Worm (Caenorhabditis elegans) whole organism, L4 larva: ENCODE data around the gene K06A4.2.
A peak's percentile ranks its signal among the peaks of the same experiment; 100 is the strongest.

Source experiments
- F37D6.2 ChIP-seq: sonication (generic microtip); optimal IDR thresholded peaks from 2 replicates; lab custom pipeline; 2016; ENCODE audit warnings: mild to moderate bottlenecking, missing genetic modification characterization, missing compliant biosample characterization
- Y75B8A.6 ChIP-seq: fragments of 200-800 bp; sonication (Bioruptor generic); IDR thresholded peaks from 2 replicates; pipeline ENCODE4 v1.3.6; 2022; ENCODE audit warnings: missing genetic modification reagents, missing genetic modification characterization, missing compliant biosample characterization
- ZK337.2 ChIP-seq: fragments of 200-800 bp; sonication (Bioruptor generic); IDR thresholded peaks from 2 replicates; pipeline ENCODE4 v1.3.6; 2022; ENCODE audit warnings: missing genetic modification reagents, missing genetic modification characterization, missing compliant biosample characterization
- aha-1 ChIP-seq: fragments of 150-350 bp; peaks from one replicate; lab custom pipeline; 2014; ENCODE audit warnings: missing biosample characterization, missing genetic modification characterization
- ceh-32 ChIP-seq: sonication (generic microtip); optimal IDR thresholded peaks from 2 replicates; lab custom pipeline; 2016; ENCODE audit warnings: mild to moderate bottlenecking, missing genetic modification characterization, missing compliant biosample characterization; ENCODE audit not compliant: poor library complexity
- ceh-44 ChIP-seq: fragments of 200-800 bp; sonication (Bioruptor generic); IDR thresholded peaks from 2 replicates; pipeline ENCODE4 v1.3.6; 2022; ENCODE audit warnings: missing genetic modification reagents, missing genetic modification characterization, missing compliant biosample characterization
- ceh-62 ChIP-seq: sonication (generic microtip); optimal IDR thresholded peaks from 2 replicates; lab custom pipeline; 2017; ENCODE audit warnings: missing biosample characterization, missing genetic modification characterization
- ctbp-1 ChIP-seq: fragments of 200-800 bp; sonication (Bioruptor generic); IDR thresholded peaks from 2 replicates; pipeline ENCODE4 v1.3.6; 2022; ENCODE audit warnings: missing genetic modification reagents, missing genetic modification characterization, missing compliant biosample characterization
- daf-16 ChIP-seq, 3 experiments: sonication (generic microtip); optimal IDR thresholded peaks; 2 replicates each; lab custom pipeline; 2016 to 2017; ENCODE audit warnings: missing genetic modification characterization in 3 of 3, missing genetic modification reagents in 3 of 3, mild to moderate bottlenecking in 2 of 3, missing compliant biosample characterization in 2 of 3, missing biosample characterization in 1 of 3, moderate library complexity in 1 of 3
- daf-8 ChIP-seq: fragments of 200-800 bp; sonication (Bioruptor generic); IDR thresholded peaks from 2 replicates; pipeline ENCODE4 v1.3.6; 2022; ENCODE audit warnings: missing genetic modification characterization, missing compliant biosample characterization
- dmd-8 ChIP-seq: fragments of 200-800 bp; sonication (Bioruptor generic); IDR thresholded peaks from 2 replicates; pipeline ENCODE4 v1.3.6; 2022; ENCODE audit warnings: missing genetic modification characterization, missing compliant biosample characterization
- dmd-9 ChIP-seq: fragments of 200-800 bp; sonication (Bioruptor generic); IDR thresholded peaks from 2 replicates; pipeline ENCODE4 v1.3.6; 2022; ENCODE audit warnings: missing genetic modification reagents, missing genetic modification characterization, missing compliant biosample characterization
- dpl-1 ChIP-seq: fragments of 150-350 bp; optimal IDR thresholded peaks from 2 replicates; lab custom pipeline; 2014; ENCODE audit warnings: missing biosample characterization, missing genetic modification reagents, missing genetic modification characterization
- duxl-1 ChIP-seq: sonication (generic microtip); optimal IDR thresholded peaks from 2 replicates; lab custom pipeline; 2016; ENCODE audit warnings: mild to moderate bottlenecking, missing genetic modification characterization, moderate library complexity, missing compliant biosample characterization; ENCODE audit not compliant: poor library complexity
- hlh-11 ChIP-seq: fragments of 200-800 bp; sonication (Bioruptor generic); optimal IDR thresholded peaks from 2 replicates; lab custom pipeline; 2018; ENCODE audit warnings: mild to moderate bottlenecking, missing genetic modification characterization, missing compliant biosample characterization
- hlh-30 ChIP-seq: sonication (generic microtip); optimal IDR thresholded peaks from 2 replicates; lab custom pipeline; 2017; ENCODE audit warnings: antibody characterized with exemption, mild to moderate bottlenecking, missing genetic modification characterization, missing compliant biosample characterization; ENCODE audit not compliant: insufficient read depth
- lin-1 ChIP-seq: fragments of 200-800 bp; sonication (Bioruptor generic); IDR thresholded peaks from 2 replicates; pipeline ENCODE4 v1.3.6; 2022; ENCODE audit warnings: missing genetic modification reagents, missing genetic modification characterization, missing compliant biosample characterization
- lin-15B ChIP-seq: fragments of 150-350 bp; sonication (generic microtip); optimal IDR thresholded peaks from 3 replicates; lab custom pipeline; 2014; ENCODE audit warnings: missing biosample characterization, missing genetic modification characterization
- lsy-2 ChIP-seq, 2 experiments: fragments of 150-350 bp in 1 of 2; sonication (generic microtip) in 1 of 2; optimal IDR thresholded peaks; 2 replicates each; lab custom pipeline; 2014 to 2017; ENCODE audit warnings: missing biosample characterization in 2 of 2, missing genetic modification characterization in 2 of 2
- madf-5 ChIP-seq, 2 experiments: fragments of 200-800 bp; sonication (Bioruptor generic); IDR thresholded peaks; 2 replicates each; pipeline ENCODE4 v1.3.6; 2022; ENCODE audit warnings: missing compliant biosample characterization in 2 of 2, missing genetic modification characterization in 2 of 2
- madf-9 ChIP-seq: fragments of 200-800 bp; sonication (Bioruptor generic); conservative IDR thresholded peaks from 2 replicates; pipeline ENCODE4 v1.3.6; 2022; ENCODE audit warnings: missing genetic modification reagents, missing genetic modification characterization, missing compliant biosample characterization
- mdl-1 ChIP-seq, 2 experiments: fragments of 150-350 bp in 1 of 2; sonication (generic microtip) in 1 of 2; optimal IDR thresholded peaks; 2 replicates each; lab custom pipeline; 2014 to 2017; ENCODE audit warnings: missing biosample characterization in 2 of 2, missing genetic modification characterization in 2 of 2
- mdt-29 ChIP-seq: fragments of 200-800 bp; sonication (Bioruptor generic); IDR thresholded peaks from 2 replicates; pipeline ENCODE4 v1.3.6; 2022; ENCODE audit warnings: missing genetic modification reagents, missing genetic modification characterization, missing compliant biosample characterization
- mep-1 ChIP-seq: fragments of 150-350 bp; sonication (generic microtip); optimal IDR thresholded peaks from 3 replicates; lab custom pipeline; 2014; ENCODE audit warnings: missing biosample characterization, missing genetic modification characterization
- mxl-3 ChIP-seq: fragments of 200-800 bp; sonication (Bioruptor generic); optimal IDR thresholded peaks from 2 replicates; lab custom pipeline; 2018; ENCODE audit warnings: mild to moderate bottlenecking, missing genetic modification characterization, missing compliant biosample characterization
- nhr-111 ChIP-seq: fragments of 200-800 bp; sonication (Bioruptor generic); optimal IDR thresholded peaks from 2 replicates; lab custom pipeline; 2018; ENCODE audit warnings: mild to moderate bottlenecking, missing genetic modification characterization, missing compliant biosample characterization
- nhr-237 ChIP-seq: sonication (generic microtip); optimal IDR thresholded peaks from 2 replicates; lab custom pipeline; 2017; ENCODE audit warnings: missing biosample characterization, missing genetic modification characterization
- nhr-25 ChIP-seq: sonication (generic microtip); optimal IDR thresholded peaks from 2 replicates; lab custom pipeline; 2017; ENCODE audit warnings: missing genetic modification characterization, mild to moderate bottlenecking, missing compliant biosample characterization, antibody characterized with exemption, moderate library complexity, borderline replicate concordance; ENCODE audit not compliant: insufficient read depth
- nhr-48 ChIP-seq: sonication (generic microtip); optimal IDR thresholded peaks from 2 replicates; lab custom pipeline; 2016; ENCODE audit warnings: mild to moderate bottlenecking, missing genetic modification characterization, missing compliant biosample characterization
- pha-4 ChIP-seq, 2 experiments: fragments of 150-350 bp in 1 of 2; fragments of 200-800 bp in 1 of 2; sonication (Bioruptor generic) in 1 of 2; IDR thresholded peaks in 1 of 2; optimal IDR thresholded peaks in 1 of 2; 2 replicates each; pipeline versions ENCODE4 v1.3.6 to Lab custom; 2014 to 2022; ENCODE audit warnings: missing genetic modification characterization in 2 of 2, missing genetic modification reagents in 2 of 2, missing biosample characterization in 1 of 2, missing compliant biosample characterization in 1 of 2
- php-3 ChIP-seq: fragments of 200-800 bp; sonication (Bioruptor generic); IDR thresholded peaks from 2 replicates; pipeline ENCODE4 v1.3.6; 2022; ENCODE audit warnings: missing genetic modification reagents, missing genetic modification characterization, missing compliant biosample characterization
- sdz-12 ChIP-seq: fragments of 200-800 bp; sonication (Bioruptor generic); optimal IDR thresholded peaks from 2 replicates; lab custom pipeline; 2018; ENCODE audit warnings: mild to moderate bottlenecking, missing genetic modification characterization, missing compliant biosample characterization
- set-16 ChIP-seq: fragments of 200-800 bp; sonication (Bioruptor generic); IDR thresholded peaks from 2 replicates; pipeline ENCODE4 v1.3.6; 2022; ENCODE audit warnings: missing genetic modification reagents, missing genetic modification characterization, missing compliant biosample characterization
- snpc-1.2 ChIP-seq: fragments of 200-800 bp; sonication (Bioruptor generic); IDR thresholded peaks from 2 replicates; pipeline ENCODE4 v1.3.6; 2022; ENCODE audit warnings: missing genetic modification reagents, missing genetic modification characterization, missing compliant biosample characterization
- spr-1 ChIP-seq: sonication (generic microtip); optimal IDR thresholded peaks from 2 replicates; lab custom pipeline; 2016; ENCODE audit warnings: mild to moderate bottlenecking, missing genetic modification characterization, missing compliant biosample characterization
- spr-3 ChIP-seq: fragments of 200-800 bp; sonication (Bioruptor generic); optimal IDR thresholded peaks from 2 replicates; lab custom pipeline; 2018; ENCODE audit warnings: mild to moderate bottlenecking, missing genetic modification characterization, missing compliant biosample characterization
- unc-130 ChIP-seq: sonication (generic microtip); optimal IDR thresholded peaks from 2 replicates; lab custom pipeline; 2016; ENCODE audit warnings: missing genetic modification reagents, missing genetic modification characterization, missing compliant biosample characterization

Gene K06A4.2

DNA sequence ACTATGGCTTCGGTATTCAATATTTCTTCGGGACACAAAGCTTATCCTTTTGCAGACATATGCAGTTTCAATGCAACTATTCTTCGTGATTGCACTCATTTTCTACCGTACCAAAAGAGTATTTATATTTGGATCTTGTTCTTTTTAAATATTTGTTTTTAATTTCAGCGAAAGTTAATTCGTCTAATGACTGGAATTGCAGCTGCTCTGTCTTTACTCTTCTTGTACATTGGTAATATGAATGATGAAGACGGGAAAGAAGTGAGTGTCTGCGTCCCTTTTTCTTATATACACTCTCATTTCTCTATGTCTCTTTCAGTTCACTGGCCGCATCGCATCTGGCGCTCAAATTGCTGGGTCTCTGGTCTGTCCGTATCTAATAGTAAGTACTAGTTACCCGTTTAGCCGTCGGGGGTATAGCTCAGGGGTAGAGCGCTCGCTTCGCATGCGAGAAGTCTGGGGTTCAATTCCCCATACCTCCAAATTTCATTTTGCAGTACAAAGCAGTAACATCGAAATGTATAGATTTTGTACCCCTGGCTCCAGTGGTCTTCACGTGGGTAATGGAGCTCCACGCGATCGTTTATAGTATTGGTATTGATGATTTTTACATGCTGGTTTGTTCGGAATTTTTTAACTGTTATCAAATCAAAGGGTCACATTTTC, 19.3 kb downstream of the K06A4.2 start (continued):
- TF ChIP-seq spr-3 (GFP tag; lab: Kevin White, UChicago) (no peak), set-16 (GFP tag; lab: Robert Waterston, UW) (no peak), ZK337.2 (GFP tag; lab: Robert Waterston, UW) (peak; percentile 87), madf-5 (GFP tag; IDR thresholded peaks at IDR 0.05; lab: Robert Waterston, UW) (peak; percentile 72 to 73; a peak in 1 of 4 replicates), ceh-32 (no peak), lsy-2 (tag; optimal IDR thresholded peaks at IDR 0.05; lab: Kevin White, UChicago) (peak in 1 of 2 experiments; percentile 65), dmd-8 (GFP tag; lab: Robert Waterston, UW) (peak; percentile 97), dmd-9 (GFP tag; lab: Robert Waterston, UW) (0 out of 2 replicates have a peak, but pooled peaks have one; percentile 49), snpc-1.2 (GFP tag; lab: Robert Waterston, UW) (peak; percentile 85; the same call in 1 of the 2 replicates), unc-130 (GFP tag; lab: Kevin White, UChicago) (no peak), mep-1 (peak; percentile 56), mxl-3 (GFP tag; lab: Kevin White, UChicago) (peak; percentile 54), spr-1 (tag; lab: Kevin White, UChicago) (peak; percentile 41), daf-16 (GFP tag; optimal IDR thresholded peaks at IDR 0.05; lab: Kevin White, UChicago) (peak in 1 of 2 experiments; percentile 81), daf-16 (tag; optimal IDR thresholded peaks at IDR 0.05; lab: Kevin White, UChicago) (peak; percentile 51), hlh-30 (tag; lab: Kevin White, UChicago) (peak; percentile 6), Y75B8A.6 (GFP tag; lab: Robert Waterston, UW) (0 out of 2 replicates have a peak, but pooled peaks have one; percentile 80), pha-4 (GFP tag; IDR thresholded peaks at IDR 0.05; lab: Robert Waterston, UW) (peak; percentile 88; the same call in 1 of the 2 replicates), pha-4 (tag; optimal IDR thresholded peaks at IDR 0.05; lab: Kevin White, UChicago) (no peak), php-3 (GFP tag; lab: Robert Waterston, UW) (peak; percentile 61; the same call in 1 of the 2 replicates), nhr-111 (GFP tag; lab: Kevin White, UChicago) (peak; percentile 6), madf-9 (peak; percentile 79), ceh-62 (tag; lab: Kevin White, UChicago) (no peak), nhr-25 (tag; lab: Kevin White, UChicago) (peak; percentile 39), nhr-48 (tag; lab: Kevin White, UChicago) (peak; percentile 75), F37D6.2 (tag; lab: Kevin White, UChicago) (peak; percentile 35), dpl-1 (GFP tag; lab: Kevin White, UChicago) (peak; percentile 21), mdt-29 (peak; percentile 86), mdl-1 (tag; optimal IDR thresholded peaks at IDR 0.05; lab: Kevin White, UChicago) (no peak), lin-1 (GFP tag; lab: Robert Waterston, UW) (peak; percentile 67; the same call in 1 of the 2 replicates), duxl-1 (peak; percentile 65), daf-8 (0 out of 2 replicates have a peak, but pooled peaks have one; percentile 45), sdz-12 (GFP tag; lab: Kevin White, UChicago) (no peak)

DNA sequence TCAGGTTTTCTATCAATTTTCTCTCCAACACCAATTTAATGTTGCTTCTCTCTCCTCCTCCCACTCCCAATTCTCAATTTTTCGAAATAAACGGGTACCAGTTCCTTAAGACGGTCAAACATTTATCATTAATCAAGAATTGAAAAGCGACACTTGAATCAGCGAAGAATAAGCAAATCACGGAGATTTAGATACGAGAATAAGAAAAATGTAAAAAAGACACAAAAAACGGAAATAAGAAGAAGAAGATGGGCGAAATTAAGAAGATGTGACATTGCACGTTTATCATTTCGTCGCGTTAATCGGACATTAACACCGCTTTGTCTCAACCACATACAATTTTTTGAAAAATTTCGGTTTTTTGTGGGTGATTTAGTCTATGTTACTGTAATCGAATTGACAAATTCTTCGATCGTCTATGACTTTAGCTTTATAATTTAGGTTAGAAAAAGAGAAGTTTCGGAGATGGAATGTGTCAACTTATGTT, 20.5 kb downstream of the K06A4.2 start, which contains the start of gene haao-1:
Gene haao-1 (plus strand): TSS at position 437 of the 487 bp plus-strand sequence.
- TF ChIP-seq hlh-11 (tag; lab: Kevin White, UChicago) (peak; percentile 6), mxl-3 (GFP tag; lab: Kevin White, UChicago) (peak; percentile 13), lin-15B (tag; lab: Kevin White, UChicago) (no peak), ctbp-1 (no peak), nhr-237 (tag; lab: Kevin White, UChicago) (no peak), aha-1 (tag; lab: Kevin White, UChicago) (peak; percentile 87), ceh-44 (GFP tag; lab: Robert Waterston, UW) (no peak)
